6 fruit fly cellular contexts compared by ENCODE assay signal in the genomic region with DNA sequence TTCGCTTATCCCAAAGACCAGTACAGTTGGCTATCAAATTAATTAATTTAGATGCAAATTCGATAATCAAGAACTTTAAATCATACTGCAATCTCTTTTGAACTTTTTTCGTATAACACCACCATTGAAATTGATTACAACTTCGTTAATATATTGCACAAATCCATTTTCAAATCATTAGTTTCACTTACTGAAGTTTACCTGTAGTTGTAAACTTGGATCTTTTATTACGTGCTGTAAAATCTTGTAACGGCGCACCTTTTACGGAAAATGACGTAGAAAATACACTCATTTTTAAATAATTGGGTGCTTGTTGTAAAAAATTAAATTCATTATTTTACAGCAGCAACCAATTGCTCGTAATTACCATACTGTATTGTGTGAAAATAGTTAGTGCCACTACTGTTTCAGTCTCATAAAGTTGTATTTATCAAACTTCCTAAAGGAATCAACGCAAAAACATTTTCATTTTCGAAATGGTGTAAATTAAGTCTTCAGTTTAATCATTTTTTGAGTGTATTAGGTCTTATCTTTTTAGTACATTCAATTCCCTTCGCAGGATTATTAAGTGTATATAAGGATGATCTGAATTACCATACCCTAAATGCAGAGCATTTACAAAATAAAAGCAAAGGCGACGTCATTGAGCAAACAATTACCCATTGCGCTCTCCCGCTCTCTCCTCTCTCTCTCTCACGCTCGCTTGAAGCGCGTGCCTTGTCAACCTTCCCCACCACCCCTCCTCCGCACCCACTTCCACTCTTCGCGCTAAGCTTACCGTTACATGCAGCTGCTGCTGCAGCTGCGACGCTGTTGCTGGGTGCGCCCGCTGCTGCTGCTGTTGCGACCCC.
A peak's percentile ranks its signal among the peaks of the same experiment; 100 is the strongest.
TF ChIP-seq lines count a peak whose summit lies in the region.

No protein-coding gene starts in this region.

- TF ChIP-seq CTCF in whole organism, embryonic (GFP tag; optimal IDR thresholded peaks at IDR 0.05; lab: Kevin White, UChicago): no peak

TF ChIP-seq in whole organism, 6 proteins besides CTCF, POLR2A, EP300 and RAD21:
- TF ChIP-seq psq (optimal IDR thresholded peaks at IDR 0.05; lab: Kevin White, UChicago) (no peak), CG8478 (optimal IDR thresholded peaks at IDR 0.05; lab: Kevin White, UChicago) (no peak), Dll (optimal IDR thresholded peaks at IDR 0.05; lab: Kevin White, UChicago) (peak; percentile 88), EcR (GFP tag; optimal IDR thresholded peaks at IDR 0.05; lab: Kevin White, UChicago) (no peak), usp (GFP tag; optimal IDR thresholded peaks at IDR 0.05; lab: Kevin White, UChicago) (no peak), pan (optimal IDR thresholded peaks at IDR 0.05; lab: Kevin White, UChicago) (no peak)
TF ChIP-seq in whole organism: peak in this region for 1.

TF ChIP-seq in whole organism, adult, 20 proteins besides CTCF, POLR2A, EP300 and RAD21 (continues in another document):
- TF ChIP-seq Mnt (GFP tag; optimal IDR thresholded peaks at IDR 0.05; lab: Kevin White, UChicago): peak; percentile 4
- no peak for TF ChIP-seq toe (GFP tag; optimal IDR thresholded peaks at IDR 0.05; lab: Kevin White, UChicago)
- no peak for TF ChIP-seq tj (GFP tag; optimal IDR thresholded peaks at IDR 0.05; lab: Kevin White, UChicago)
- TF ChIP-seq CG1620 (GFP tag; optimal IDR thresholded peaks at IDR 0.05; lab: Kevin White, UChicago): no peak
- peak; percentile 22 for TF ChIP-seq CG5204 (GFP tag; optimal IDR thresholded peaks at IDR 0.05; lab: Kevin White, UChicago)
- no peak for TF ChIP-seq Clk (GFP tag; optimal IDR thresholded peaks at IDR 0.05; lab: Kevin White, UChicago)
- TF ChIP-seq CG7045 (GFP tag; optimal IDR thresholded peaks at IDR 0.05; lab: Kevin White, UChicago): peak; percentile 23
- peak; percentile 99 for TF ChIP-seq ovo (GFP tag; optimal IDR thresholded peaks at IDR 0.05; lab: Kevin White, UChicago)
- TF ChIP-seq CG14711 (tag; optimal IDR thresholded peaks at IDR 0.05; lab: Kevin White, UChicago): peak; percentile 57
- TF ChIP-seq CG12768 (GFP tag; optimal IDR thresholded peaks at IDR 0.05; lab: Kevin White, UChicago): peak; percentile 10
- TF ChIP-seq Hr96 (GFP tag; optimal IDR thresholded peaks at IDR 0.05; lab: Kevin White, UChicago): peak; percentile 59
- TF ChIP-seq bab1 (GFP tag; optimal IDR thresholded peaks at IDR 0.05; lab: Kevin White, UChicago): peak; percentile 43
- peak; percentile 94 for TF ChIP-seq kay (GFP tag; lab: Kevin White, UChicago; ENCODE audit: borderline replicate concordance)
- peak; percentile 41 for TF ChIP-seq CG11617 (GFP tag; optimal IDR thresholded peaks at IDR 0.05; lab: Kevin White, UChicago)
- TF ChIP-seq Crg-1 (GFP tag; optimal IDR thresholded peaks at IDR 0.05; lab: Kevin White, UChicago): no peak

TF ChIP-seq in whole organism, embryonic, 481 proteins besides CTCF, POLR2A, EP300 and RAD21 (continues in another document):
- peak; percentile 22 for TF ChIP-seq Dip3 (GFP tag; optimal IDR thresholded peaks at IDR 0.05; lab: Kevin White, UChicago)
- TF ChIP-seq Meics (GFP tag; optimal IDR thresholded peaks at IDR 0.05; lab: Kevin White, UChicago): peak; percentile 32
- TF ChIP-seq Fer3 (tag; optimal IDR thresholded peaks at IDR 0.05; lab: Kevin White, UChicago): peak; percentile 52
- TF ChIP-seq CG8765 (GFP tag; IDR thresholded peaks at IDR 0.05; lab: Robert Waterston, UW): no peak
- peak; percentile 44 for TF ChIP-seq Ada2b (GFP tag; IDR thresholded peaks at IDR 0.05; lab: Robert Waterston, UW)
- peak; percentile 86 for TF ChIP-seq D19A (tag; optimal IDR thresholded peaks at IDR 0.05; lab: Kevin White, UChicago)
- TF ChIP-seq esg (GFP tag; conservative IDR thresholded peaks at IDR 0.05; lab: Robert Waterston, UW): peak; percentile 23; the same call in 1 of the 2 replicates
- TF ChIP-seq CrebB (tag; optimal IDR thresholded peaks at IDR 0.05; lab: Kevin White, UChicago): no peak
- peak; percentile 4 for TF ChIP-seq nom (GFP tag; optimal IDR thresholded peaks at IDR 0.05; lab: Kevin White, UChicago)
- peak; percentile 84 for TF ChIP-seq Med (GFP tag; lab: Kevin White, UChicago)
- TF ChIP-seq ab (GFP tag; optimal IDR thresholded peaks at IDR 0.05; lab: Kevin White, UChicago): no peak
- TF ChIP-seq sob (GFP tag; IDR thresholded peaks at IDR 0.05; lab: Robert Waterston, UW): peak; percentile 54
- peak; percentile 87 for TF ChIP-seq grau (tag; optimal IDR thresholded peaks at IDR 0.05; lab: Kevin White, UChicago)
- TF ChIP-seq bsh (GFP tag; optimal IDR thresholded peaks at IDR 0.05; lab: Kevin White, UChicago): no peak
- no peak for TF ChIP-seq CG11560 (tag; IDR thresholded peaks at IDR 0.05; lab: Robert Waterston, UW)
- peak; percentile 27 for TF ChIP-seq phol (tag; optimal IDR thresholded peaks at IDR 0.05; lab: Kevin White, UChicago)

TF ChIP-seq in whole organism, prepupa, 60 proteins besides CTCF, POLR2A, EP300 and RAD21 (continues in another document):
- TF ChIP-seq CG6792 (GFP tag; optimal IDR thresholded peaks at IDR 0.05; lab: Kevin White, UChicago) (no peak), CG7368 (GFP tag; optimal IDR thresholded peaks at IDR 0.05; lab: Kevin White, UChicago) (peak; percentile 7), Sox14 (GFP tag; optimal IDR thresholded peaks at IDR 0.05; lab: Kevin White, UChicago) (no peak), CG9139 (GFP tag; optimal IDR thresholded peaks at IDR 0.05; lab: Kevin White, UChicago) (no peak), CG11762 (GFP tag; optimal IDR thresholded peaks at IDR 0.05; lab: Kevin White, UChicago; ENCODE audit: insufficient read depth) (no peak), CG8632 (GFP tag; optimal IDR thresholded peaks at IDR 0.05; lab: Kevin White, UChicago) (peak; percentile 25), dac (GFP tag; optimal IDR thresholded peaks at IDR 0.05; lab: Kevin White, UChicago) (no peak), Hr39 (GFP tag; optimal IDR thresholded peaks at IDR 0.05; lab: Kevin White, UChicago) (peak; percentile 21), fd59A (GFP tag; optimal IDR thresholded peaks at IDR 0.05; lab: Kevin White, UChicago) (no peak), achi (GFP tag; optimal IDR thresholded peaks at IDR 0.05; lab: Kevin White, UChicago) (peak; percentile 26), CG32006 (GFP tag; optimal IDR thresholded peaks at IDR 0.05; lab: Kevin White, UChicago) (peak; percentile 66), Ets96B (tag; optimal IDR thresholded peaks at IDR 0.05; lab: Kevin White, UChicago) (no peak), CG16779 (tag; optimal IDR thresholded peaks at IDR 0.05; lab: Kevin White, UChicago) (no peak), spab (GFP tag; optimal IDR thresholded peaks at IDR 0.05; lab: Kevin White, UChicago) (no peak), Gug (GFP tag; IDR thresholded peaks at IDR 0.05; lab: Robert Waterston, UW) (peak; percentile 24), cyc (GFP tag; optimal IDR thresholded peaks at IDR 0.05; lab: Kevin White, UChicago) (peak; percentile 15)

TF ChIP-seq in whole organism, pupa, 21 proteins besides CTCF, POLR2A, EP300 and RAD21 (continues in another document):
- TF ChIP-seq Pif1B (GFP tag; optimal IDR thresholded peaks at IDR 0.05; lab: Kevin White, UChicago) (peak; percentile 1), CG8159 (tag; optimal IDR thresholded peaks at IDR 0.05; lab: Kevin White, UChicago) (peak; percentile 24), CG13204 (GFP tag; optimal IDR thresholded peaks at IDR 0.05; lab: Kevin White, UChicago) (no peak), Ets98B (GFP tag; IDR thresholded peaks at IDR 0.05; lab: Robert Waterston, UW) (peak; percentile 55), fd96Ca (GFP tag; IDR thresholded peaks at IDR 0.05; lab: Robert Waterston, UW) (peak; percentile 8; the same call in 1 of the 3 replicates), D1 (tag; optimal IDR thresholded peaks at IDR 0.05; lab: Kevin White, UChicago) (peak; percentile 14), CG12605 (GFP tag; IDR thresholded peaks at IDR 0.05; lab: Robert Waterston, UW) (peak; percentile 48; the same call in 1 of the 2 replicates), CG32121 (GFP tag; IDR thresholded peaks at IDR 0.05; lab: Robert Waterston, UW) (peak; percentile 39; the same call in 1 of the 2 replicates), Pif1A (GFP tag; optimal IDR thresholded peaks at IDR 0.05; lab: Kevin White, UChicago) (peak; percentile 20), CG15710 (tag; optimal IDR thresholded peaks at IDR 0.05; lab: Kevin White, UChicago) (peak; percentile 25), CG14655 (GFP tag; optimal IDR thresholded peaks at IDR 0.05; lab: Kevin White, UChicago) (peak; percentile 27), CG9948 (tag; optimal IDR thresholded peaks at IDR 0.05; lab: Kevin White, UChicago) (no peak), CG10348 (GFP tag; IDR thresholded peaks at IDR 0.05; lab: Robert Waterston, UW) (no peak), CG4496 (GFP tag; IDR thresholded peaks at IDR 0.05; lab: Robert Waterston, UW) (peak; percentile 63), gl (tag; optimal IDR thresholded peaks at IDR 0.05; lab: Kevin White, UChicago) (no peak), rn (GFP tag; IDR thresholded peaks at IDR 0.05; lab: Robert Waterston, UW) (no peak), CG34367 (tag; optimal IDR thresholded peaks at IDR 0.05; lab: Kevin White, UChicago) (peak; percentile 8)

TF ChIP-seq in whole organism, wandering third instar larva, 38 proteins besides CTCF, POLR2A, EP300 and RAD21 (continues in another document):
- no peak for TF ChIP-seq Myc (optimal IDR thresholded peaks at IDR 0.05; lab: Kevin White, UChicago)
- TF ChIP-seq Abd-B (GFP tag; optimal IDR thresholded peaks at IDR 0.05; lab: Kevin White, UChicago): no peak
- TF ChIP-seq woc (GFP tag; optimal IDR thresholded peaks at IDR 0.05; lab: Kevin White, UChicago): no peak
- TF ChIP-seq Jra (GFP tag; optimal IDR thresholded peaks at IDR 0.05; lab: Kevin White, UChicago): no peak
- no peak for TF ChIP-seq Sp1 (GFP tag; optimal IDR thresholded peaks at IDR 0.05; lab: Kevin White, UChicago)
- peak; percentile 92 for TF ChIP-seq Dif (GFP tag; optimal IDR thresholded peaks at IDR 0.05; lab: Kevin White, UChicago; ENCODE audit: partially characterized antibody)
- TF ChIP-seq sv (GFP tag; optimal IDR thresholded peaks at IDR 0.05; lab: Kevin White, UChicago): no peak
- TF ChIP-seq Vsx2 (GFP tag; optimal IDR thresholded peaks at IDR 0.05; lab: Kevin White, UChicago; ENCODE audit: partially characterized antibody): peak; percentile 59
- no peak for TF ChIP-seq brk (GFP tag; optimal IDR thresholded peaks at IDR 0.05; lab: Kevin White, UChicago)
- TF ChIP-seq N (GFP tag; optimal IDR thresholded peaks at IDR 0.05; lab: Kevin White, UChicago): no peak
- no peak for TF ChIP-seq CG32264 (GFP tag; optimal IDR thresholded peaks at IDR 0.05; lab: Kevin White, UChicago)
- no peak for TF ChIP-seq tai (GFP tag; optimal IDR thresholded peaks at IDR 0.05; lab: Kevin White, UChicago)
- no peak for TF ChIP-seq Dfd (GFP tag; optimal IDR thresholded peaks at IDR 0.05; lab: Kevin White, UChicago)
- TF ChIP-seq fru (GFP tag; optimal IDR thresholded peaks at IDR 0.05; lab: Kevin White, UChicago): peak; percentile 13
- no peak for TF ChIP-seq psq (GFP tag; optimal IDR thresholded peaks at IDR 0.05; lab: Kevin White, UChicago)
- TF ChIP-seq GATAd (GFP tag; optimal IDR thresholded peaks at IDR 0.05; lab: Kevin White, UChicago): no peak
- TF ChIP-seq rgr (GFP tag; optimal IDR thresholded peaks at IDR 0.05; lab: Kevin White, UChicago): peak; percentile 7
- TF ChIP-seq Mio (GFP tag; optimal IDR thresholded peaks at IDR 0.05; lab: Kevin White, UChicago): no peak
